Fruit fly (Drosophila melanogaster) whole organism, adult: ENCODE results near the gene CG7916.

ENCODE experiments used
- CG11617 ChIP-seq: fragments of 200-800 bp; sonication (Bioruptor generic); optimal IDR thresholded peaks from 2 replicates; lab custom pipeline; 2017; ENCODE audit warnings: mild to moderate bottlenecking, missing biosample characterization, missing genetic modification reagents, missing genetic modification characterization
- CG12768 ChIP-seq: fragments of 200-800 bp; sonication (Bioruptor generic); optimal IDR thresholded peaks from 2 replicates; lab custom pipeline; 2017; ENCODE audit warnings: missing biosample characterization, missing genetic modification characterization, mild to moderate bottlenecking, moderate library complexity, missing genetic modification reagents
- CG14711 ChIP-seq: fragments of 200-800 bp; sonication (Bioruptor generic); optimal IDR thresholded peaks from 2 replicates; lab custom pipeline; 2018; ENCODE audit warnings: missing biosample characterization, mild to moderate bottlenecking, missing genetic modification characterization, moderate library complexity
- CG1620 ChIP-seq: fragments of 200-800 bp; sonication (Bioruptor generic); optimal IDR thresholded peaks from 2 replicates; lab custom pipeline; 2016; ENCODE audit warnings: missing biosample characterization, missing genetic modification characterization
- CG33017 ChIP-seq: fragments of 200-800 bp; sonication (Bioruptor generic); optimal IDR thresholded peaks from 2 replicates; lab custom pipeline; 2018; ENCODE audit warnings: missing biosample characterization, mild to moderate bottlenecking, missing genetic modification characterization, moderate library complexity
- CG5204 ChIP-seq: fragments of 200-800 bp; sonication (Bioruptor generic); optimal IDR thresholded peaks from 2 replicates; lab custom pipeline; 2016; ENCODE audit warnings: missing biosample characterization, missing genetic modification characterization
- CG7045 ChIP-seq: fragments of 200-800 bp; sonication (Bioruptor generic); optimal IDR thresholded peaks from 2 replicates; lab custom pipeline; 2017; ENCODE audit warnings: missing biosample characterization, mild to moderate bottlenecking, missing genetic modification characterization
- CG7101 ChIP-seq: fragments of 200-800 bp; sonication (Bioruptor generic); optimal IDR thresholded peaks from 2 replicates; lab custom pipeline; 2018; ENCODE audit warnings: missing biosample characterization, mild to moderate bottlenecking, missing genetic modification characterization, moderate library complexity
- Clk ChIP-seq: fragments of 200-800 bp; sonication (Bioruptor generic); optimal IDR thresholded peaks from 2 replicates; lab custom pipeline; 2017; ENCODE audit warnings: missing biosample characterization, missing genetic modification characterization
- Crg-1 ChIP-seq: fragments of 200-800 bp; sonication (Bioruptor generic); optimal IDR thresholded peaks from 2 replicates; lab custom pipeline; 2016; ENCODE audit warnings: missing biosample characterization, missing genetic modification characterization
- Hr96 ChIP-seq: fragments of 200-800 bp; sonication (Bioruptor generic); optimal IDR thresholded peaks from 2 replicates; lab custom pipeline; 2016; ENCODE audit warnings: missing biosample characterization, missing genetic modification characterization
- Mnt ChIP-seq: fragments of 200-800 bp; sonication (Bioruptor generic); optimal IDR thresholded peaks from 2 replicates; lab custom pipeline; 2016; ENCODE audit warnings: missing biosample characterization, mild to moderate bottlenecking, missing genetic modification characterization
- bab1 ChIP-seq: fragments of 200-800 bp; sonication (Bioruptor generic); optimal IDR thresholded peaks from 3 replicates; lab custom pipeline; 2019; ENCODE audit warnings: missing biosample characterization, mild to moderate bottlenecking, missing genetic modification characterization, moderate library complexity
- cic ChIP-seq: fragments of 200-800 bp; sonication (Bioruptor generic); optimal IDR thresholded peaks from 2 replicates; lab custom pipeline; 2017; ENCODE audit warnings: missing biosample characterization, mild to moderate bottlenecking, missing genetic modification characterization, moderate library complexity
- cnc ChIP-seq, 2 experiments: fragments of >200 bp; optimal IDR thresholded peaks; 2 replicates each; lab custom pipeline; 2017
- kay ChIP-seq: fragments of 200-800 bp; sonication (Bioruptor generic); peaks from one replicate; lab custom pipeline; 2016; ENCODE audit warnings: missing biosample characterization, missing genetic modification characterization, borderline replicate concordance
- ovo ChIP-seq: fragments of 200-800 bp; sonication (Bioruptor generic); optimal IDR thresholded peaks from 2 replicates; lab custom pipeline; 2016; ENCODE audit warnings: missing biosample characterization, missing genetic modification characterization
- pad ChIP-seq: fragments of 200-800 bp; sonication (Bioruptor generic); optimal IDR thresholded peaks from 3 replicates; lab custom pipeline; 2017; ENCODE audit warnings: missing biosample characterization, missing genetic modification characterization, mild to moderate bottlenecking, moderate library complexity, missing genetic modification reagents
- tj ChIP-seq: fragments of 200-800 bp; sonication (Bioruptor generic); optimal IDR thresholded peaks from 3 replicates; lab custom pipeline; 2017; ENCODE audit warnings: missing biosample characterization, mild to moderate bottlenecking, missing genetic modification characterization, moderate library complexity
- toe ChIP-seq: fragments of 200-800 bp; sonication (Bioruptor generic); optimal IDR thresholded peaks from 2 replicates; lab custom pipeline; 2016; ENCODE audit warnings: missing biosample characterization, missing genetic modification characterization

CG7916 gene

DNA sequence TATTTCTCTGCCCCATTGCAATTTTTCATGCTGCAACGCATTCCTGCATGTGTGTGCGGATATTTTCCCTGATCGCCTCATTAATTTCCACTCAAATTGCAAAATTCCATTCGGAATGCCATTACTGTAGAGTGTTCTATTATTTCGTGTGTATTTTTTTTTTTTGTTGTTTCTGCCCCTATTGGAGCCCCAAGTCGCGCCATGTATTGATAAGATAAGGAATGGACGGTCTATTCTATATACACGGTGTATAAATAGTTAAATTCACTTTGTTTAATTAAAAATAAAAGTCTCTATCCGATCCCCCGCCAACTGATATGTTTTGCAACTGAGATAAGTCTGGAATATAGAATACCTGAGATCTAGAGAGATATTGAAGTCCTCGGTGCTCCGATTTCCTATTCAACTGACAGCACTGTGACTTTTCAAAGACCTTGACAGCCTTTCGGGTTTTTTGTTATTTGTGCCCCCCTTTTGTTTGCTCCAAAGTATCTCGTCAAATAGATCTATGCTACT lies 34.9 kb downstream of the CG7916 start:
- no peak for TF ChIP-seq tj
- peak; percentile 30 for TF ChIP-seq cic (GFP tag; lab: Kevin White, UChicago)
- TF ChIP-seq CG11617 (GFP tag; lab: Kevin White, UChicago) = no peak

- TF ChIP-seq Clk (GFP tag; lab: Kevin White, UChicago) = no peak
- peak; percentile 30 for TF ChIP-seq CG7045
- no peak for TF ChIP-seq CG1620 (GFP tag; lab: Kevin White, UChicago)
- TF ChIP-seq Hr96 = no peak
- no peak for TF ChIP-seq toe (GFP tag; lab: Kevin White, UChicago)
- no peak for TF ChIP-seq CG12768
- no peak for TF ChIP-seq CG33017
Measured at dm6 chr2L:13881939-13882338, 35.4 kb downstream of the CG7916 start.

DNA sequence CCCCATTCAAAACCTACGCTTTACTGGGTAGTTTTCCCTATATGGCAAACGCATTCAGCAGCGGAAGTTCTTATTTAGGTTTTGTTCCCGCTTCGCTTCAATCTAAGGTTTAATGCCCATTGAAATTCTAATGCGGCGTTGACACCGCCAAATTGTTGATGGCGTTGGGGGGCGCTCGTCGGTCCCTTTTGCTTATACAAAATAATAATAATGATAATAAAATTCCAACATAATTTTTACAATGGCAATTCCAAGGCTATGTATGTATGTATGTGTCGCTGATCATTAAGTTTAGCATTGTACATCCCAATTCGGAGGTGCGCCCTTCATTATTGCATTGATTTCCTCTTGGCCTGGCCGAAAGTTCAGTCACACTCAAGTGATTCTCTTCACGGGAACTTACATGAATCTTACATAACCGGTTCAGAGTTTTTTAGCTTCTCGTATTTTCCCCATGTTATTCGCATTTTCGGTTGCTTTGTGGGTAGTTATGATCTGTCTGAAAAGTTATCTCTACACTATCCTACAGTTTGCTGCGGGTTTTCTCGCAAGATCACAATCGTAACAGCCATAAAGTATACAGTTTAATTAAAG lies 37.6 kb downstream of the CG7916 start:
- TF ChIP-seq CG5204 = no peak
- TF ChIP-seq CG12768 = no peak
- TF ChIP-seq ovo (GFP tag; lab: Kevin White, UChicago) = no peak
- TF ChIP-seq Mnt = no peak
- TF ChIP-seq CG7101 = no peak
- no peak for TF ChIP-seq CG7045
- no peak for TF ChIP-seq CG14711 (tag; lab: Kevin White, UChicago)
- no peak for TF ChIP-seq toe (GFP tag; lab: Kevin White, UChicago)
- no peak for TF ChIP-seq cnc (optimal IDR thresholded peaks at IDR 0.05; lab: Kevin White, UChicago)
- no peak for TF ChIP-seq CG1620 (GFP tag; lab: Kevin White, UChicago)
- TF ChIP-seq CG11617 (GFP tag; lab: Kevin White, UChicago) = no peak
- no peak for TF ChIP-seq cic (GFP tag; lab: Kevin White, UChicago)
- no peak for TF ChIP-seq bab1 (GFP tag; lab: Kevin White, UChicago)
- TF ChIP-seq Crg-1 (GFP tag; lab: Kevin White, UChicago) = no peak
- TF ChIP-seq Clk (GFP tag; lab: Kevin White, UChicago) = no peak
- no peak for TF ChIP-seq tj
- TF ChIP-seq Hr96 = no peak
- TF ChIP-seq pad = no peak
- TF ChIP-seq CG33017 = no peak
- no peak for TF ChIP-seq kay (GFP tag; lab: Kevin White, UChicago)

dm6 chr2L:13884678-13885303 lies 38.2 kb downstream of the CG7916 start:
- no peak for TF ChIP-seq Clk (GFP tag; lab: Kevin White, UChicago)
- no peak for TF ChIP-seq CG1620 (GFP tag; lab: Kevin White, UChicago)
- peak; percentile 1 for TF ChIP-seq tj

dm6 chr2L:13886326-13887073 lies 39.9 kb downstream of the CG7916 start:
- TF ChIP-seq CG12768 (peak; percentile 26), kay (GFP tag; lab: Kevin White, UChicago) (peak; percentile 87), CG14711 (tag; lab: Kevin White, UChicago) (no peak), CG33017 (no peak), CG7045 (peak; percentile 8), cic (GFP tag; lab: Kevin White, UChicago) (peak; percentile 72), Mnt (peak; percentile 2)

dm6 chr2L:13889934-13890333 lies 43.4 kb downstream of the CG7916 start:
- TF ChIP-seq CG33017 (no peak), tj (no peak), kay (GFP tag; lab: Kevin White, UChicago) (no peak), Crg-1 (GFP tag; lab: Kevin White, UChicago) (no peak), pad (no peak), CG1620 (GFP tag; lab: Kevin White, UChicago) (no peak), CG5204 (no peak), ovo (GFP tag; lab: Kevin White, UChicago) (no peak)

dm6 chr2L:13892826-13893225 lies 46.3 kb downstream of the CG7916 start:
- TF ChIP-seq tj (no peak), pad (no peak), CG7045 (no peak), CG33017 (no peak)

- TF ChIP-seq CG7045 (peak; percentile 10), cic (GFP tag; lab: Kevin White, UChicago) (no peak)
Measured at dm6 chr2L:13893439-13893838, 46.9 kb downstream of the CG7916 start.
